Worm (Caenorhabditis elegans): Measurements from ENCODE around the gene ZK617.26.

- TF ChIP-seq ref-1 (GFP tag; conservative IDR thresholded peaks at IDR 0.05) (no peak), med-1 (GFP tag; optimal IDR thresholded peaks at IDR 0.05; ENCODE audit: insufficient read depth) (no peak), tab-1 (GFP tag; IDR thresholded peaks at IDR 0.05) (no peak), cog-1 (tag; optimal IDR thresholded peaks at IDR 0.05) (no peak), ztf-23 (GFP tag; IDR thresholded peaks at IDR 0.05) (no peak), klf-2 (GFP tag; conservative IDR thresholded peaks at IDR 0.05) (no peak), ztf-29 (GFP tag; IDR thresholded peaks at IDR 0.05) (no peak)
These were observed 20.2 kb upstream of the ZK617.26 start, which contains the start of the genes T12G3.6 and mrpl-51 for ce11 chrIV:12031003-12031402.
